Worm (Caenorhabditis elegans) whole organism, early embryonic: ENCODE results near the gene Y54G11A.3.

ENCODE experiments used
- B0310.2 ChIP-seq: sonication (generic microtip); optimal IDR thresholded peaks from 2 replicates; lab custom pipeline; 2016; ENCODE audit warnings: mild to moderate bottlenecking, missing genetic modification characterization, missing compliant biosample characterization
- F13C5.2 ChIP-seq: sonication (generic microtip); optimal IDR thresholded peaks from 2 replicates; lab custom pipeline; 2017; ENCODE audit warnings: mild to moderate bottlenecking, missing genetic modification characterization, inconsistent platforms, missing compliant biosample characterization
- aly-1 ChIP-seq: sonication (generic microtip); optimal IDR thresholded peaks from 2 replicates; lab custom pipeline; 2016; ENCODE audit warnings: missing genetic modification characterization, missing compliant biosample characterization
- ama-1 ChIP-seq: fragments of 150-350 bp; optimal IDR thresholded peaks from 2 replicates; lab custom pipeline; 2014
- ceh-13 ChIP-seq: fragments of 200-800 bp; sonication (Bioruptor generic); optimal IDR thresholded peaks from 2 replicates; lab custom pipeline; 2018; ENCODE audit warnings: mild to moderate bottlenecking, missing genetic modification characterization, missing compliant biosample characterization
- ceh-36 ChIP-seq: sonication (generic microtip); optimal IDR thresholded peaks from 2 replicates; lab custom pipeline; 2016; ENCODE audit warnings: missing genetic modification characterization, inconsistent platforms, missing compliant biosample characterization
- ets-7 ChIP-seq: sonication (generic microtip); optimal IDR thresholded peaks from 2 replicates; lab custom pipeline; 2016; ENCODE audit warnings: missing genotype, missing genetic modification characterization, missing compliant biosample characterization
- flt-1 ChIP-seq: fragments of 200-800 bp; sonication (Bioruptor generic); IDR thresholded peaks from 2 replicates; pipeline ENCODE4 v1.3.6; 2022; ENCODE audit warnings: missing genetic modification characterization, missing compliant biosample characterization
- hmbx-1 ChIP-seq: sonication (generic microtip); optimal IDR thresholded peaks from 2 replicates; lab custom pipeline; 2016; ENCODE audit warnings: mild to moderate bottlenecking, missing genetic modification characterization, missing compliant biosample characterization
- hmg-4 ChIP-seq: fragments of 200-800 bp; sonication (Bioruptor generic); optimal IDR thresholded peaks from 2 replicates; lab custom pipeline; 2018; ENCODE audit warnings: mild to moderate bottlenecking, missing genetic modification characterization, missing compliant biosample characterization
- hnd-1 ChIP-seq: sonication (generic microtip); optimal IDR thresholded peaks from 2 replicates; lab custom pipeline; 2016; ENCODE audit warnings: missing genetic modification characterization, missing compliant biosample characterization
- pes-1 ChIP-seq: fragments of 200-800 bp; sonication (Bioruptor generic); IDR thresholded peaks from 2 replicates; pipeline ENCODE4 v1.3.6; 2022; ENCODE audit warnings: missing genetic modification reagents, missing genetic modification characterization, missing compliant biosample characterization
- scrt-1 ChIP-seq: fragments of 200-800 bp; sonication (Bioruptor generic); IDR thresholded peaks from 2 replicates; pipeline ENCODE4 v1.3.6; 2022; ENCODE audit warnings: missing genetic modification characterization, missing compliant biosample characterization
- sea-1 ChIP-seq: fragments of 200-800 bp; sonication (Bioruptor generic); conservative IDR thresholded peaks from 2 replicates; pipeline ENCODE4 v1.3.6; 2022; ENCODE audit warnings: missing genetic modification characterization, missing compliant biosample characterization
- tbx-11 ChIP-seq: fragments of 200-800 bp; sonication (Bioruptor generic); IDR thresholded peaks from 2 replicates; pipeline ENCODE4 v1.3.6; 2022; ENCODE audit warnings: missing genetic modification characterization, missing compliant biosample characterization
- tbx-37 ChIP-seq: fragments of 200-800 bp; sonication (Bioruptor generic); conservative IDR thresholded peaks from 2 replicates; pipeline ENCODE4 v1.3.6; 2022; ENCODE audit warnings: missing genetic modification reagents, missing genetic modification characterization, missing compliant biosample characterization
- tra-4 ChIP-seq: sonication (generic microtip); optimal IDR thresholded peaks from 2 replicates; lab custom pipeline; 2017; ENCODE audit warnings: missing genetic modification characterization, missing compliant biosample characterization

Y54G11A.3 gene

DNA sequence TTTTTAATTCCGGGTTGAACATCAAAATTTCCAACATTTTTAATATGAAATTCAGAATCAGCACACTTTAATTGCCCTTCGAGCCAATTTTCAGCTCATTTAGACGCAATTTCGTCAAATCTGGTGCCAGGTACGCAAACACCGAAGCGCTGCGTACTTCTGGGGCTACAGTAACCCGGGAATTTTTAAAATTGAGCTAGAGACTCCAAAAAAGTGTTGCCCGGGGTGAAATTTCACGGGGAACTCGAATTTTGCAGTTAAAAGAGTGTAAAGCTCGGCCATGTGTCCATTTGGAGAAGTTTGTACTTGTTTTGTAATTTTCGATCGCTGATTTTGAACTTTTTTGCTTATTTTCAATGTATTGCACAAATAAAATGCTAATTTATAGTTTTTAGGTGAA, 34.2 kb upstream of the Y54G11A.3 start:
- TF ChIP-seq B0310.2 (no peak), flt-1 (no peak), tra-4 (tag; lab: Kevin White, UChicago) (no peak), ceh-36 (no peak), scrt-1 (no peak), ets-7 (tag; lab: Kevin White, UChicago) (no peak), pes-1 (no peak)

- TF ChIP-seq scrt-1: no peak
- no peak for TF ChIP-seq sea-1 (GFP tag; lab: Robert Waterston, UW)
- TF ChIP-seq tra-4 (tag; lab: Kevin White, UChicago): no peak
- TF ChIP-seq hmbx-1 (tag; lab: Kevin White, UChicago): no peak
- no peak for TF ChIP-seq aly-1 (tag; lab: Kevin White, UChicago)
- TF ChIP-seq pes-1: no peak
- no peak for TF ChIP-seq ama-1
- TF ChIP-seq B0310.2: no peak
- TF ChIP-seq hmg-4: no peak
- no peak for TF ChIP-seq flt-1
Observed at ce11 chrII:14243503-14243902, 32.9 kb upstream of the Y54G11A.3 start, which contains the start of gene jmjd-2. jmjd-2 (minus strand) TSS chrII:14243603.

DNA sequence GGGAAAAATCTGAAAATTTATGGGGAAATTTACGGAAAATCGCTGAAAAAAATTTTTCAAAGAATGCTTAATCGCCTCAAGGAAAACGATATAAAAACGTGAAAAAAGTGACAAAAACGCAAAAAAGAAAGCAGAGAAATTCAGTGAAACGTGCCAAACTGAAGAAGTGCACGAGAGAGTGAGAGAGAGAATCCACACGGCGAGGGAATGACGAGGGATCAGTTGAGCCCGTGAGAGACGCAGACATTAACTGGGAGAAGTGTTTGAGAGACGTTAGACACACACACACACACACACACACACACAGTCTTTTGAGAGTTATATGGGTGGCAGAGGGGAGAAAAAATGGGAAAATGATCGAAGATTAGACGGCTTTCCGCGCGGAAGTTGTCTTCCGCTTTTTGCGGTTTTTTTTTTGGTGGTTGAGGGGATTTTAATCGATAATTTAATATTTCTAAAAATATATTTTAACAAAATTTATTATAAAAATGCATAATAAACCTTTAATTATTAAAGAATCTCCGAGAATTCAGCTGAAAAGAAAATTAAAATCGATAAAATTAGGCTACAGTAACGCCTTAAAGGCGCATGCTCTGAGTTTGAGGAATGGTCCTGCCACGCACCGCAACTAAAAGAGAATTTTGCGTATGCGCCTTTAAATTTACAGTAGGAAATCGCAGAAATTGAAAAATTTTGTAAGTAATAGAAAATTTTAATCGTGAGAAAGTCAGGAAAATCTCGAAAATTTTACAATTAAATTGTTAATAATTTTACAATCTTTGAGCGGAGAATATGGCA, 31.8 kb upstream of the Y54G11A.3 start:
- TF ChIP-seq ets-7 (tag; lab: Kevin White, UChicago) (no peak), B0310.2 (no peak)

ce11 chrII:14247227-14247626, 29.2 kb upstream of the Y54G11A.3 start:
- TF ChIP-seq pes-1: no peak
- no peak for TF ChIP-seq tbx-37
- TF ChIP-seq flt-1: no peak
- no peak for TF ChIP-seq tbx-11
- no peak for TF ChIP-seq hnd-1 (tag; lab: Kevin White, UChicago)
- no peak for TF ChIP-seq sea-1 (GFP tag; lab: Robert Waterston, UW)
- no peak for TF ChIP-seq ama-1
- TF ChIP-seq ceh-36: no peak
- TF ChIP-seq ets-7 (tag; lab: Kevin White, UChicago): no peak
- no peak for TF ChIP-seq hmbx-1 (tag; lab: Kevin White, UChicago)
- TF ChIP-seq scrt-1: no peak
- no peak for TF ChIP-seq aly-1 (tag; lab: Kevin White, UChicago)

- TF ChIP-seq tbx-11 (0 out of 2 replicates have a peak, but pooled peaks have one; percentile 32), ets-7 (tag; lab: Kevin White, UChicago) (no peak), ceh-36 (no peak), aly-1 (tag; lab: Kevin White, UChicago) (peak; percentile 15), hmg-4 (peak; percentile 94), ceh-13 (GFP tag; lab: Kevin White, UChicago) (no peak), flt-1 (no peak; the same call in 1 of the 2 replicates), tra-4 (tag; lab: Kevin White, UChicago) (no peak), scrt-1 (no peak), sea-1 (GFP tag; lab: Robert Waterston, UW) (peak; percentile 64; the same call in 1 of the 2 replicates), pes-1 (0 out of 2 replicates have a peak, but pooled peaks have one; percentile 15)
Observed at ce11 chrII:14247748-14248502, 28.5 kb upstream of the Y54G11A.3 start.

ce11 chrII:14249489-14249888, 26.9 kb upstream of the Y54G11A.3 start:
- no peak for TF ChIP-seq tbx-37
- TF ChIP-seq F13C5.2 (tag; lab: Kevin White, UChicago): no peak
- TF ChIP-seq sea-1 (GFP tag; lab: Robert Waterston, UW): no peak; the same call in 1 of the 2 replicates
- TF ChIP-seq B0310.2: no peak
- TF ChIP-seq scrt-1: no peak
- TF ChIP-seq pes-1: peak; percentile 61
- 0 out of 2 replicates have a peak, but pooled peaks have one; percentile 22 for TF ChIP-seq tbx-11
- peak; percentile 73 for TF ChIP-seq flt-1
- peak; percentile 95 for TF ChIP-seq ama-1
- TF ChIP-seq aly-1 (tag; lab: Kevin White, UChicago): peak; percentile 70
- no peak for TF ChIP-seq ceh-13 (GFP tag; lab: Kevin White, UChicago)
- TF ChIP-seq ets-7 (tag; lab: Kevin White, UChicago): peak; percentile 20
- no peak for TF ChIP-seq tra-4 (tag; lab: Kevin White, UChicago)
- TF ChIP-seq ceh-36: peak; percentile 14
- TF ChIP-seq hmg-4: peak; percentile 76
- TF ChIP-seq hmbx-1 (tag; lab: Kevin White, UChicago): no peak
- no peak for TF ChIP-seq hnd-1 (tag; lab: Kevin White, UChicago)

DNA sequence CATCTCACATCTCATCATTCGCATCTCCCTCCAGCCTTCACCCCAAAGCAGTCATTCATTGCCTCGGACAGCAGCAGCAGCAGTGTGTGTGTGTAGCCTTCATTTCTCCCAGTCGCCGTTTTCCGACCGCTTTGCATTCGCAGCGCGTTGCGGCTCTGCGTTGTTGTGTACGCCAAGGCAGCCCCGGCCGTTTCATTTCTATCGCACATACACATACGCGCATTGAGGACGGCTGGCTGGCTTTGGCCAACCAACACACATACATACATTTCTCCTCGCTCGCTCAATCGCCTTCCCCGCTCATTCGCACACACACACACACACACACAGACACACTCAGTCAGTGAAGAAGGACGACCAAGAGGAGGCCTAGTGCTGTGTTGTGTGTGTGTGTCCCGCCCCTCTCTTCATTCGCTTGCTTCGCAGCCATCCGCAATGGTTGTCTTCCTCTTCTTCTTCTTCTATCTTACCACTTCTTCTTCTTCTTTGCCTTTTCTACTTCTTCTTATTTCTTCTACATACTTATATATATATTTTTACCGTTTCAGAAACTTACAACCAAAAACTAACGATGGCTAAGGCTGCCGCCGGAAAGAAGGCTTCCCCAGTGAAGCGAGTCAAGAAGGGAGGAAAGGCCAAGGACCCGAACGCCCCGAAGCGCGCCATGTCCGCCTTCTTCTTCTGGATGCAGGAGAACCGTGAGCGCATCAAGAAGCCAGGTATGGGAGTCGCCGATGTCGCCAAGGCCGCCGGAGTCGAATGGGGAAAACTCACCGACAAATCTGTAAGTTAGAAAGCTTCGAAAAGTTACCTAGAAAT, 26.1 kb upstream of the Y54G11A.3 start, which contains the start of gene hmg-1.1:
hmg-1.1 (plus strand) TSS at position 549 of the 819 bp plus-strand sequence.
- peak; percentile 48; the same call in 1 of the 2 replicates for TF ChIP-seq tbx-11
- no peak for TF ChIP-seq ets-7 (tag; lab: Kevin White, UChicago)
- TF ChIP-seq tra-4 (tag; lab: Kevin White, UChicago): no peak
- peak; percentile 19; the same call in 1 of the 2 replicates for TF ChIP-seq flt-1
- no peak for TF ChIP-seq scrt-1
- no peak for TF ChIP-seq B0310.2
- TF ChIP-seq ama-1: peak; percentile 86
- TF ChIP-seq tbx-37: no peak; the same call in 1 of the 2 replicates
- TF ChIP-seq ceh-13 (GFP tag; lab: Kevin White, UChicago): peak; percentile 33
- peak; percentile 17 for TF ChIP-seq ceh-36
- no peak for TF ChIP-seq hmbx-1 (tag; lab: Kevin White, UChicago)
- TF ChIP-seq F13C5.2 (tag; lab: Kevin White, UChicago): peak; percentile 82
- TF ChIP-seq sea-1 (GFP tag; lab: Robert Waterston, UW): peak; percentile 78
- no peak for TF ChIP-seq hnd-1 (tag; lab: Kevin White, UChicago)
- TF ChIP-seq aly-1 (tag; lab: Kevin White, UChicago): peak; percentile 21
- TF ChIP-seq pes-1: peak; percentile 55; the same call in 1 of the 2 replicates
- TF ChIP-seq hmg-4: peak; percentile 97
